Worm (Caenorhabditis elegans) whole organism, young adult: ENCODE results near the gene T05H4.15.

Experiments
- C06A6.2 ChIP-seq: fragments of 200-800 bp; sonication (Bioruptor generic); conservative IDR thresholded peaks from 2 replicates; pipeline ENCODE4 v1.3.6; 2022; ENCODE audit warnings: missing genetic modification characterization, missing compliant biosample characterization
- D2030.7 ChIP-seq: fragments of 200-800 bp; sonication (Bioruptor generic); IDR thresholded peaks from 2 replicates; pipeline ENCODE4 v1.3.6; 2022; ENCODE audit warnings: missing genetic modification reagents, missing genetic modification characterization, missing compliant biosample characterization
- F33H1.4 ChIP-seq: fragments of 200-800 bp; sonication (Bioruptor generic); IDR thresholded peaks from 2 replicates; pipeline ENCODE4 v1.3.6; 2022; ENCODE audit warnings: missing genetic modification reagents, missing genetic modification characterization, missing compliant biosample characterization
- F57A8.1 ChIP-seq: fragments of 200-800 bp; sonication (Bioruptor generic); optimal IDR thresholded peaks from 2 replicates; lab custom pipeline; 2018; ENCODE audit warnings: mild to moderate bottlenecking, missing genetic modification characterization, moderate library complexity, missing compliant biosample characterization
- K11D2.4 ChIP-seq: fragments of 200-800 bp; sonication (Bioruptor generic); IDR thresholded peaks from 2 replicates; pipeline ENCODE4 v1.3.6; 2022; ENCODE audit warnings: missing genetic modification reagents, missing genetic modification characterization, missing compliant biosample characterization
- T07F8.4 ChIP-seq: sonication (generic microtip); optimal IDR thresholded peaks from 2 replicates; lab custom pipeline; 2016; ENCODE audit warnings: mild to moderate bottlenecking, missing genetic modification characterization, moderate library complexity, missing compliant biosample characterization
- ama-1 ChIP-seq, 3 experiments: fragments of 150-350 bp in 1 of 3; sonication (generic microtip) in 2 of 3; optimal IDR thresholded peaks; 2 replicates each; lab custom pipeline; 2014 to 2018; ENCODE audit warnings: missing biosample characterization in 2 of 3, missing genetic modification characterization in 2 of 3, missing genetic modification reagents in 2 of 3
- bed-1 ChIP-seq: fragments of 200-800 bp; sonication (Bioruptor generic); IDR thresholded peaks from 2 replicates; pipeline ENCODE4 v1.3.6; 2022; ENCODE audit warnings: missing genetic modification reagents, missing genetic modification characterization, missing compliant biosample characterization
- cebp-1 ChIP-seq, 2 experiments: fragments of 200-800 bp in 1 of 2; sonication (Bioruptor generic) in 1 of 2; sonication (generic microtip) in 1 of 2; IDR thresholded peaks in 1 of 2; optimal IDR thresholded peaks in 1 of 2; 2 replicates each; pipeline versions ENCODE4 v1.3.6 to Lab custom; 2017 to 2022; ENCODE audit warnings: missing compliant biosample characterization in 2 of 2, missing genetic modification characterization in 2 of 2, mild to moderate bottlenecking in 1 of 2, missing genetic modification reagents in 1 of 2, moderate library complexity in 1 of 2
- ceh-27 ChIP-seq: fragments of 200-800 bp; sonication (Bioruptor generic); optimal IDR thresholded peaks from 2 replicates; lab custom pipeline; 2018; ENCODE audit warnings: mild to moderate bottlenecking, missing genetic modification characterization, moderate library complexity, missing compliant biosample characterization
- ceh-91 ChIP-seq: fragments of 200-800 bp; sonication (Bioruptor generic); IDR thresholded peaks from 2 replicates; pipeline ENCODE4 v1.3.6; 2022; ENCODE audit warnings: missing genetic modification reagents, missing genetic modification characterization, missing compliant biosample characterization
- dox-1 ChIP-seq: fragments of 200-800 bp; sonication (Bioruptor generic); IDR thresholded peaks from 2 replicates; pipeline ENCODE4 v1.3.6; 2022; ENCODE audit warnings: missing genetic modification reagents, missing genetic modification characterization, missing compliant biosample characterization
- efl-1 ChIP-seq: fragments of 150-350 bp; optimal IDR thresholded peaks from 2 replicates; lab custom pipeline; 2014; ENCODE audit warnings: missing biosample characterization, missing genetic modification reagents, missing genetic modification characterization
- let-526 ChIP-seq: fragments of 200-800 bp; sonication (Bioruptor generic); IDR thresholded peaks from 2 replicates; pipeline ENCODE4 v1.3.6; 2022; ENCODE audit warnings: missing genetic modification reagents, missing genetic modification characterization, missing compliant biosample characterization
- lin-40 ChIP-seq: sonication (generic microtip); optimal IDR thresholded peaks from 2 replicates; lab custom pipeline; 2016; ENCODE audit warnings: missing genetic modification characterization, mild to moderate bottlenecking, missing compliant biosample characterization, missing genotype, missing genetic modification reagents
- lsl-1 ChIP-seq: fragments of 200-800 bp; sonication (Bioruptor generic); optimal IDR thresholded peaks from 2 replicates; lab custom pipeline; 2018; ENCODE audit warnings: mild to moderate bottlenecking, missing genetic modification characterization, moderate library complexity, missing compliant biosample characterization
- madf-3 ChIP-seq: fragments of 200-800 bp; sonication (Bioruptor generic); IDR thresholded peaks from 2 replicates; pipeline ENCODE4 v1.3.6; 2022; ENCODE audit warnings: missing genetic modification reagents, missing genetic modification characterization, missing compliant biosample characterization
- madf-8 ChIP-seq: fragments of 200-800 bp; sonication (Bioruptor generic); conservative IDR thresholded peaks from 2 replicates; pipeline ENCODE4 v1.3.6; 2022; ENCODE audit warnings: missing genetic modification reagents, missing genetic modification characterization, missing compliant biosample characterization
- mcd-1 ChIP-seq: fragments of 200-800 bp; sonication (Bioruptor generic); IDR thresholded peaks from 2 replicates; pipeline ENCODE4 v1.3.6; 2022; ENCODE audit warnings: missing genetic modification reagents, missing genetic modification characterization, missing compliant biosample characterization
- mes-4 ChIP-seq: sonication (generic microtip); optimal IDR thresholded peaks from 2 replicates; lab custom pipeline; 2016; ENCODE audit warnings: missing genotype, missing genetic modification characterization, missing compliant biosample characterization
- nfya-1 ChIP-seq: sonication (generic microtip); optimal IDR thresholded peaks from 2 replicates; lab custom pipeline; 2017; ENCODE audit warnings: antibody characterized with exemption, missing compliant biosample characterization, missing genetic modification characterization, borderline replicate concordance; ENCODE audit not compliant: insufficient read depth
- nfyb-1 ChIP-seq: fragments of 200-800 bp; sonication (Bioruptor generic); IDR thresholded peaks from 2 replicates; pipeline ENCODE4 v1.3.6; 2022; ENCODE audit warnings: missing genetic modification reagents, missing genetic modification characterization, missing compliant biosample characterization
- nhr-179 ChIP-seq: sonication (generic microtip); optimal IDR thresholded peaks from 2 replicates; lab custom pipeline; 2016; ENCODE audit warnings: mild to moderate bottlenecking, missing genetic modification characterization, missing compliant biosample characterization
- nhr-80 ChIP-seq: sonication (generic microtip); optimal IDR thresholded peaks from 2 replicates; lab custom pipeline; 2016; ENCODE audit warnings: missing genetic modification characterization, missing compliant biosample characterization
- pbrm-1 ChIP-seq: fragments of 200-800 bp; sonication (Bioruptor generic); IDR thresholded peaks from 2 replicates; pipeline ENCODE4 v1.3.6; 2022; ENCODE audit warnings: missing genetic modification reagents, missing genetic modification characterization, missing compliant biosample characterization
- rcor-1 ChIP-seq: fragments of 200-800 bp; sonication (Bioruptor generic); IDR thresholded peaks from 2 replicates; pipeline ENCODE4 v1.3.6; 2022; ENCODE audit warnings: missing genetic modification reagents, missing genetic modification characterization, missing compliant biosample characterization
- rec-8 ChIP-seq, 2 experiments: sonication (generic microtip); optimal IDR thresholded peaks; 2 replicates each; lab custom pipeline; 2016; ENCODE audit warnings: mild to moderate bottlenecking in 2 of 2, missing genetic modification characterization in 2 of 2, missing genetic modification reagents in 2 of 2, missing genotype in 2 of 2, missing biosample characterization in 1 of 2, missing compliant biosample characterization in 1 of 2, moderate library complexity in 1 of 2
- snpc-4 ChIP-seq, 5 experiments: fragments of 150-350 bp in 1 of 5; sonication (generic microtip) in 4 of 5; optimal IDR thresholded peaks; 2 replicates each; lab custom pipeline; 2014 to 2018; ENCODE audit warnings: missing genetic modification characterization in 5 of 5, missing biosample characterization in 3 of 5, antibody characterized with exemption in 2 of 5, mild to moderate bottlenecking in 2 of 5, missing compliant biosample characterization in 2 of 5, missing genotype in 2 of 5, moderate library complexity in 2 of 5, missing genetic modification reagents in 1 of 5
- tbx-9 ChIP-seq: sonication (generic microtip); optimal IDR thresholded peaks from 2 replicates; lab custom pipeline; 2016; ENCODE audit warnings: borderline replicate concordance, missing genetic modification characterization, inconsistent platforms, missing compliant biosample characterization
- ztf-26 ChIP-seq: sonication (generic microtip); optimal IDR thresholded peaks from 2 replicates; lab custom pipeline; 2017; ENCODE audit warnings: missing genetic modification characterization, missing compliant biosample characterization

T05H4.15 gene

DNA sequence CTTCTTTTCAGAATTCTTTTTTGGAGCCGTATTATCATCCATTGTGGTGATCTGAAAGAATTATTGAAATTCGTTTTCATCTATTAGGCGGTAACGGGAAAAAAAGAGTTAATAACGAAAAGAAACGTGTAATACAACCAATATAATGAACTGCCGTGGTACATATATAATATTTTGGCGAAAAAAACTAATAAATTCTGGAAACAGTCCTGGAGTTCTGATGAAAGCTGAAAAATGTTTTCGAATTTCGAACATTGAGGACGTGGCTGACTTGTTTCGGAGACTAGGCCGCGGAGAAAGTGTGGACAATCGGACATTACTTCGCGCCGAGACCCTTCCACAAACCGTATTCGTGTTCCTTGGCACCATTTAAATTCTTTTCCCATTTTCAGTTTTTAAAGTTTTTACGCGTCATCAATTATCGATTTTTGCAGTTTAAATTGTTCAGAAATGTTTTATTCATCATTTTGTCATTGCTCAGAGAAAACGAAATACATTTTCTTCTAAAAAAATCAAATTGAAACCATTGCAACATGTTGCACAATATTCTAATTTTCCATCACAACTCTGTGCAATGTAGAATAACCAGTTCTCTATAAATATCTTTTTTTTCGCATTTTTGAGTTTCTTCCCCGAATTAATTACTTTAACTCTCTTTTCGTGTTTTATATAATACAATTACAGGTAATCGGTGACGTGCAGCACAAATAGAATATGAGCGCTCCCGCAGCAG, 7.9 kb downstream of the T05H4.15 start, which contains the start of the genes gad-1 and erfa-1 (continued):
- no peak for TF ChIP-seq mes-4 (tag; lab: Kevin White, UChicago)
- TF ChIP-seq let-526 (GFP tag; lab: Robert Waterston, UW) = no peak
- peak; percentile 34 for TF ChIP-seq nhr-80
- peak; percentile 37; the same call in 1 of the 2 replicates for TF ChIP-seq D2030.7
- TF ChIP-seq mcd-1 = peak; percentile 78
- TF ChIP-seq ceh-27 (GFP tag; lab: Kevin White, UChicago) = peak; percentile 61
- no peak for TF ChIP-seq madf-3 (GFP tag; lab: Robert Waterston, UW)
- peak; percentile 77 for TF ChIP-seq lsl-1 (GFP tag; lab: Kevin White, UChicago)
- no peak for TF ChIP-seq ztf-26 (tag; lab: Kevin White, UChicago)
- TF ChIP-seq T07F8.4 (tag; lab: Kevin White, UChicago) = no peak
- peak; percentile 53 for TF ChIP-seq madf-8 (GFP tag; lab: Robert Waterston, UW)
- TF ChIP-seq K11D2.4 (GFP tag; lab: Robert Waterston, UW) = no peak
- TF ChIP-seq pbrm-1 (GFP tag; lab: Robert Waterston, UW) = peak; percentile 22; the same call in 1 of the 2 replicates
- peak; percentile 51 for TF ChIP-seq ceh-91 (GFP tag; lab: Robert Waterston, UW)
- peak; percentile 68 for TF ChIP-seq rcor-1 (GFP tag; lab: Robert Waterston, UW)
- no peak for TF ChIP-seq nhr-179 (tag; lab: Kevin White, UChicago)
- no peak for TF ChIP-seq cebp-1 (GFP tag; IDR thresholded peaks at IDR 0.05; lab: Robert Waterston, UW)
- peak; percentile 26 for TF ChIP-seq cebp-1 (tag; optimal IDR thresholded peaks at IDR 0.05; lab: Kevin White, UChicago)
- TF ChIP-seq efl-1 (GFP tag; lab: Kevin White, UChicago) = peak; percentile 67

DNA sequence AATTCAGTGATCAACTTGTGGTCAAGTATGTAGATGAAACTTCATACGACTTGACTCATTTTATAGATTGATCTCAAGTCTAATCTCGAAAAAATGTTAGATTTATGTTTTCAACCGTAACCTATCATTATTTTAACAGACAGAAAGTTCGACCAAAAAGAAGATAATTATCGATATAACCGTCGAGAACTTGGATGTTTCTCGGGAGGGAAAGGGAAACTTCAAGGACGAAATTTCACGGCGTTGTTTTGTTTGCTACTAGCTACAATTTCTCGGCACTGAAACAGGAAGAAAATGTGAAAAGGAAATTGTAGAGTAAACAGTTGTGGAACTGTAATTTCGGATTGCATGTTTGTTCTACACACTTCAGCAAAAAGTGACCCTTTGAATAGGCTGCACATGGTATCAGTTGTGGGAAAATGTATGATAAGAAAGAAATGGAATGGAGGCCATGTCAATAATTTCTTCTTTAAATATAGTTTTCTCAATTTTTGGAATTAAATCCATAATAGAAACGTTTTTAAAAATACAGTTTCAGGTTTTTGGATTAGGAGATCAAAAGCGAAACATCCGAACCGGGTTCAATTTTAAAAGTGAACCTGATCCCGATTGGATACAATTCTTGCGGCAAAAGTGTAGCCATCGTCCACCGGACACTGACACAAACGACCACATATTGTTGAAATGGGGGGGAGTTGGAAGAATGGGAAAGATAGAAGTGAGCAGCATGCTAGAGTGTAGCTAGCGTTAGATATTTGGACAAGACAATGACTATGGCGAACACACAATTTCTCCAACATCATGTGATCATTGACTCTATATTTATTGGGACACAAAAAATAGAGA, 10.8 kb downstream of the T05H4.15 start:
- no peak for TF ChIP-seq bed-1 (GFP tag; lab: Robert Waterston, UW)
- TF ChIP-seq cebp-1 (GFP tag; IDR thresholded peaks at IDR 0.05; lab: Robert Waterston, UW) = no peak
- peak; percentile 48 for TF ChIP-seq cebp-1 (tag; optimal IDR thresholded peaks at IDR 0.05; lab: Kevin White, UChicago)
- TF ChIP-seq ama-1 (optimal IDR thresholded peaks at IDR 0.05; lab: Kevin White, UChicago) = no peak
- peak in 1 of 2 experiments; percentile 8 for TF ChIP-seq ama-1 (GFP tag; optimal IDR thresholded peaks at IDR 0.05; lab: Kevin White, UChicago)
- TF ChIP-seq lin-40 = no peak
- no peak for TF ChIP-seq tbx-9 (tag; lab: Kevin White, UChicago)
- no peak for TF ChIP-seq C06A6.2 (GFP tag; lab: Robert Waterston, UW)
- TF ChIP-seq snpc-4 (GFP tag; optimal IDR thresholded peaks at IDR 0.05; lab: Kevin White, UChicago) = no peak
- TF ChIP-seq snpc-4 (tag; optimal IDR thresholded peaks at IDR 0.05; lab: Kevin White, UChicago) = peak in 1 of 4 experiments; percentile 1
- TF ChIP-seq nhr-80 = peak; percentile 71
- TF ChIP-seq madf-3 (GFP tag; lab: Robert Waterston, UW) = no peak
- TF ChIP-seq nfya-1 = no peak
- 0 out of 2 replicates have a peak, but pooled peaks have one; percentile 9 for TF ChIP-seq F33H1.4 (GFP tag; lab: Robert Waterston, UW)
- TF ChIP-seq nfyb-1 (GFP tag; lab: Robert Waterston, UW) = peak; percentile 52; the same call in 1 of the 2 replicates
- no peak for TF ChIP-seq rec-8 (tag; optimal IDR thresholded peaks at IDR 0.05; lab: Kevin White, UChicago)
- TF ChIP-seq dox-1 = no peak

DNA sequence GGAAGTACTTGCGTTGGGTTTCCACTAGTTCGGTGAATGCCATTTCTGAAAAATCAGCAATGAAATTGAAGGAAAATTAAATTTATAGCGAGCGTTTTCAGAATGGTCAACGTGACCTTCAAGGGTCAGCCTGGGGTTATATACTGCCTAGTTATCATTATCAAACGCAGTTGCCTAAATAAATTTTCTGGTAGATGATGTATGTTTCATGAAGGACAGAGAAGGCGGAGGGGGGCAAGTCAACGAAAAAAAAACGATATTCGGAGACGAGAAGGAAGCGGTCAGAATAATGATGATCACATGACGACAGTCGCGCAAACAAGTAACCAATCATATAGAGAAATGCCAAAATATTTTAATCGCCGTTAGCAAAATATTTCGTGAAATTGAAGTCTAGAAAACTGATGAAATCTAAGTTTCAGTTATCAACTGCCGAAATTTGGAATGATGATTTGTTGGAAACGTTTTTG, 11.6 kb downstream of the T05H4.15 start, which contains the start of gene alh-4:
TSS of gene alh-4 (minus strand) at position 51 of the 470 bp plus-strand sequence.
- TF ChIP-seq cebp-1 (GFP tag; IDR thresholded peaks at IDR 0.05; lab: Robert Waterston, UW) (no peak), cebp-1 (tag; optimal IDR thresholded peaks at IDR 0.05; lab: Kevin White, UChicago) (peak; percentile 17), F57A8.1 (no peak)
